Worm (Caenorhabditis elegans) whole organism, early embryonic: Measurements from ENCODE around the gene str-114.

ENCODE experiments used
- B0310.2 ChIP-seq: sonication (generic microtip); optimal IDR thresholded peaks from 2 replicates; lab custom pipeline; 2016; ENCODE audit warnings: mild to moderate bottlenecking, missing genetic modification characterization, missing compliant biosample characterization
- F13C5.2 ChIP-seq: sonication (generic microtip); optimal IDR thresholded peaks from 2 replicates; lab custom pipeline; 2017; ENCODE audit warnings: mild to moderate bottlenecking, missing genetic modification characterization, inconsistent platforms, missing compliant biosample characterization
- aly-1 ChIP-seq: sonication (generic microtip); optimal IDR thresholded peaks from 2 replicates; lab custom pipeline; 2016; ENCODE audit warnings: missing genetic modification characterization, missing compliant biosample characterization
- ama-1 ChIP-seq: fragments of 150-350 bp; optimal IDR thresholded peaks from 2 replicates; lab custom pipeline; 2014
- ceh-13 ChIP-seq: fragments of 200-800 bp; sonication (Bioruptor generic); optimal IDR thresholded peaks from 2 replicates; lab custom pipeline; 2018; ENCODE audit warnings: mild to moderate bottlenecking, missing genetic modification characterization, missing compliant biosample characterization
- ceh-36 ChIP-seq: sonication (generic microtip); optimal IDR thresholded peaks from 2 replicates; lab custom pipeline; 2016; ENCODE audit warnings: missing genetic modification characterization, inconsistent platforms, missing compliant biosample characterization
- ets-7 ChIP-seq: sonication (generic microtip); optimal IDR thresholded peaks from 2 replicates; lab custom pipeline; 2016; ENCODE audit warnings: missing genotype, missing genetic modification characterization, missing compliant biosample characterization
- flt-1 ChIP-seq: fragments of 200-800 bp; sonication (Bioruptor generic); IDR thresholded peaks from 2 replicates; pipeline ENCODE4 v1.3.6; 2022; ENCODE audit warnings: missing genetic modification characterization, missing compliant biosample characterization
- hmbx-1 ChIP-seq: sonication (generic microtip); optimal IDR thresholded peaks from 2 replicates; lab custom pipeline; 2016; ENCODE audit warnings: mild to moderate bottlenecking, missing genetic modification characterization, missing compliant biosample characterization
- hmg-4 ChIP-seq: fragments of 200-800 bp; sonication (Bioruptor generic); optimal IDR thresholded peaks from 2 replicates; lab custom pipeline; 2018; ENCODE audit warnings: mild to moderate bottlenecking, missing genetic modification characterization, missing compliant biosample characterization
- hnd-1 ChIP-seq: sonication (generic microtip); optimal IDR thresholded peaks from 2 replicates; lab custom pipeline; 2016; ENCODE audit warnings: missing genetic modification characterization, missing compliant biosample characterization
- pes-1 ChIP-seq: fragments of 200-800 bp; sonication (Bioruptor generic); IDR thresholded peaks from 2 replicates; pipeline ENCODE4 v1.3.6; 2022; ENCODE audit warnings: missing genetic modification reagents, missing genetic modification characterization, missing compliant biosample characterization
- scrt-1 ChIP-seq: fragments of 200-800 bp; sonication (Bioruptor generic); IDR thresholded peaks from 2 replicates; pipeline ENCODE4 v1.3.6; 2022; ENCODE audit warnings: missing genetic modification characterization, missing compliant biosample characterization
- sea-1 ChIP-seq: fragments of 200-800 bp; sonication (Bioruptor generic); conservative IDR thresholded peaks from 2 replicates; pipeline ENCODE4 v1.3.6; 2022; ENCODE audit warnings: missing genetic modification characterization, missing compliant biosample characterization
- tbx-11 ChIP-seq: fragments of 200-800 bp; sonication (Bioruptor generic); IDR thresholded peaks from 2 replicates; pipeline ENCODE4 v1.3.6; 2022; ENCODE audit warnings: missing genetic modification characterization, missing compliant biosample characterization
- tbx-37 ChIP-seq: fragments of 200-800 bp; sonication (Bioruptor generic); conservative IDR thresholded peaks from 2 replicates; pipeline ENCODE4 v1.3.6; 2022; ENCODE audit warnings: missing genetic modification reagents, missing genetic modification characterization, missing compliant biosample characterization
- tra-4 ChIP-seq: sonication (generic microtip); optimal IDR thresholded peaks from 2 replicates; lab custom pipeline; 2017; ENCODE audit warnings: missing genetic modification characterization, missing compliant biosample characterization

The str-114 gene

ce11 chrV:3673080-3673479 is 23.5 kb downstream of the str-114 start, which contains the start of gene pals-33:
TSS of gene pals-33 (plus strand) at chrV:3673380.
- TF ChIP-seq ceh-13 (GFP tag; lab: Kevin White, UChicago) (no peak), pes-1 (GFP tag; lab: Robert Waterston, UW) (no peak), hmg-4 (no peak), ceh-36 (no peak), flt-1 (GFP tag; lab: Robert Waterston, UW) (no peak), scrt-1 (no peak), tbx-37 (GFP tag; lab: Robert Waterston, UW) (no peak), ama-1 (lab: Kevin White, UChicago) (no peak), tra-4 (tag; lab: Kevin White, UChicago) (no peak), ets-7 (tag; lab: Kevin White, UChicago) (no peak), hmbx-1 (no peak), sea-1 (no peak), hnd-1 (tag; lab: Kevin White, UChicago) (no peak), B0310.2 (tag; lab: Kevin White, UChicago) (no peak), tbx-11 (GFP tag; lab: Robert Waterston, UW) (no peak)

ce11 chrV:3677212-3677611 is 27.6 kb downstream of the str-114 start:
- TF ChIP-seq aly-1, result no peak
- no peak for TF ChIP-seq sea-1
- TF ChIP-seq hnd-1 (tag; lab: Kevin White, UChicago), result no peak
- no peak for TF ChIP-seq tbx-11 (GFP tag; lab: Robert Waterston, UW)
- TF ChIP-seq hmg-4, result no peak
- TF ChIP-seq ama-1 (lab: Kevin White, UChicago), result no peak
- no peak for TF ChIP-seq tbx-37 (GFP tag; lab: Robert Waterston, UW)
- no peak for TF ChIP-seq ceh-13 (GFP tag; lab: Kevin White, UChicago)
- no peak for TF ChIP-seq pes-1 (GFP tag; lab: Robert Waterston, UW)
- TF ChIP-seq flt-1 (GFP tag; lab: Robert Waterston, UW), result no peak
- TF ChIP-seq ets-7 (tag; lab: Kevin White, UChicago), result no peak
- no peak for TF ChIP-seq ceh-36

- TF ChIP-seq flt-1 (GFP tag; lab: Robert Waterston, UW) (no peak), hmg-4 (no peak), ama-1 (lab: Kevin White, UChicago) (no peak), B0310.2 (tag; lab: Kevin White, UChicago) (no peak), tbx-11 (GFP tag; lab: Robert Waterston, UW) (no peak), sea-1 (no peak), hmbx-1 (no peak), aly-1 (no peak), tra-4 (tag; lab: Kevin White, UChicago) (no peak)
Measured at ce11 chrV:3678513-3678912, 28.9 kb downstream of the str-114 start.

DNA sequence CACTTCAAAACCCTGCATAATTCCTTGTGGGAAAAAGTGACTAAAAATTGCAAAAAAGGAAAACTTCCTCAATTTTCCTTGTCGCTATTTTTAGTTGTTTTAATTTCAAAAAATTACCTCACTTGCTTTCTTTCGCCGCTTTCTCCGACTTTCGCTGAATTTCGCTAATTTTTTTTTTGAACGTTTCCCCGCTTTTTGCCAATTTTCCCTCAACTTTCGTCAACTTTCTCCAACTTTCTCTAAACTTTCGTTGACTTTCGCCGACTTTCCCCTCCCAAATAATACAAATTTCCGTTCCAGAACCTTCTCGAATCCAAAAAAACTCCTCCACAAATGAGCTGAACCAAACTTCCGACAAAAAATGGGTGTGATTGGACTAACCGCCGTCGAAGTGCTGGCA is 33.0 kb downstream of the str-114 start, which contains the start of gene W08A12.3:
Gene W08A12.3, plus strand, starts transcription at position 301 of the 400 bp plus-strand sequence.
- TF ChIP-seq hmg-4 (no peak), ets-7 (tag; lab: Kevin White, UChicago) (no peak), ceh-36 (no peak), hnd-1 (tag; lab: Kevin White, UChicago) (no peak)

ce11 chrV:3685790-3686208 is 36.2 kb downstream of the str-114 start, which contains the start of gene W08A12.2:
TSS of gene W08A12.2 (minus strand) at chrV:3685892.
- TF ChIP-seq flt-1 (GFP tag; lab: Robert Waterston, UW), result no peak
- TF ChIP-seq hnd-1 (tag; lab: Kevin White, UChicago), result no peak
- TF ChIP-seq sea-1, result no peak
- no peak for TF ChIP-seq tbx-11 (GFP tag; lab: Robert Waterston, UW)

DNA sequence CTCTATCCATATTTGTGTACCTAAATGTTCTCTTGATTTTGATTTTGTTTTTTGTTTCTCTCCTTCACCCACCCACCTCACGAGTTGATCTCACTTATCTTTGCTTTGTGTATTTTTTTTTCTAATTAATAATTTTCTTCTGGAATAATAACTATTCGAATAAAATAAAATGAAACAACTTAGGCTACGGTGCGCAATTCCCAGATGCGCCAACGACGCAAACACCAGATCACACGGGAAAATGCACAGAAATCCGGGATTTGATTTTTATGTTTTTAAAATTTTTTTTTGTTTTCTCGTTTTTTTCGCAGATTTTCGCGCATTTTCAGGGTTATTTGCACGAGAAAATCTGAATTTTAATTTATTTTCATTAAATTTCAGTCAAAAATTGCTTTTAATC is 36.7 kb downstream of the str-114 start:
- TF ChIP-seq B0310.2 (tag; lab: Kevin White, UChicago), result no peak
- TF ChIP-seq scrt-1, result no peak
- TF ChIP-seq pes-1 (GFP tag; lab: Robert Waterston, UW), result no peak
- TF ChIP-seq tbx-11 (GFP tag; lab: Robert Waterston, UW), result no peak
- TF ChIP-seq hmbx-1, result no peak
- TF ChIP-seq ets-7 (tag; lab: Kevin White, UChicago), result no peak
- no peak for TF ChIP-seq hmg-4
- TF ChIP-seq aly-1, result no peak
- no peak for TF ChIP-seq flt-1 (GFP tag; lab: Robert Waterston, UW)
- TF ChIP-seq ceh-13 (GFP tag; lab: Kevin White, UChicago), result no peak
- TF ChIP-seq ceh-36, result no peak
- no peak for TF ChIP-seq tbx-37 (GFP tag; lab: Robert Waterston, UW)

DNA sequence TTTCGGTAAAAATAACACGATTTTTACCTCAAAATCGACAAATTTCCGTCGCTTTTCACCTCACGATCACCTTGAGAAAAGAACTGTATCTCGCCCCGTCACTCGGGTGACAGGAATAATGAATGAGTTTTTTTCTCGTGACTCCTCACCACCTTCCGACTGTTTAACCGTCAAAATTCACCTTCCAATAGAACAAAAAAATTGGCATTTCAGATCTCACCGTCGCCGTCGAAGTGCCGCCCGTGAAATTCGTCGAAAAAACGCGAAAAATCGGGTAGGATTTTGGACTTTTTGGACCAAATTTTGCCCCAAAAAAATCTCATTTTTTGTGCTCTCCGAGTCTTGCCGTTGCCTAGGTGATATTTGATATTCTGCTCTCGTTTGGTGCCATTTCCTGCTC is 37.3 kb downstream of the str-114 start, which contains the start of gene unc-132:
Gene unc-132, plus strand, starts transcription at position 208 of the 400 bp plus-strand sequence.
- TF ChIP-seq sea-1 (no peak), tbx-11 (GFP tag; lab: Robert Waterston, UW) (no peak), ets-7 (tag; lab: Kevin White, UChicago) (no peak), aly-1 (no peak), hmg-4 (no peak), scrt-1 (no peak), ama-1 (lab: Kevin White, UChicago) (no peak), flt-1 (GFP tag; lab: Robert Waterston, UW) (no peak), hmbx-1 (no peak), tra-4 (tag; lab: Kevin White, UChicago) (no peak), B0310.2 (tag; lab: Kevin White, UChicago) (no peak), ceh-36 (no peak), F13C5.2 (tag; lab: Kevin White, UChicago) (no peak), tbx-37 (GFP tag; lab: Robert Waterston, UW) (no peak), pes-1 (GFP tag; lab: Robert Waterston, UW) (no peak), ceh-13 (GFP tag; lab: Kevin White, UChicago) (no peak), hnd-1 (tag; lab: Kevin White, UChicago) (no peak)

- TF ChIP-seq sea-1 (no peak), ama-1 (lab: Kevin White, UChicago) (no peak), pes-1 (GFP tag; lab: Robert Waterston, UW) (no peak)
Measured at ce11 chrV:3688733-3689132, 39.2 kb downstream of the str-114 start.
